Fruit fly (Drosophila melanogaster): ENCODE results near the gene Pdss2.

The Pdss2 gene

dm6 chr3L:21065212-21065902, 37.6 kb downstream of the Pdss2 start, which contains the start of gene CG43072 (continued):
- TF ChIP-seq CG10209 (GFP tag; optimal IDR thresholded peaks at IDR 0.05) (no peak), Eip74EF (GFP tag; optimal IDR thresholded peaks at IDR 0.05) (peak in 1 of 2 experiments; percentile 49), Ets97D (GFP tag; optimal IDR thresholded peaks at IDR 0.05) (no peak), gem (tag; optimal IDR thresholded peaks at IDR 0.05) (no peak), CG34422 (GFP tag; IDR thresholded peaks at IDR 0.05) (no peak), sqz (GFP tag; optimal IDR thresholded peaks at IDR 0.05) (peak; percentile 43), CG12769 (tag; optimal IDR thresholded peaks at IDR 0.05) (peak; percentile 21), CrebB (tag; optimal IDR thresholded peaks at IDR 0.05) (peak; percentile 80), gcm2 (GFP tag; optimal IDR thresholded peaks at IDR 0.05) (no peak), nmo (GFP tag; optimal IDR thresholded peaks at IDR 0.05) (no peak), zen (tag; optimal IDR thresholded peaks at IDR 0.05) (peak; percentile 26), exex (tag; optimal IDR thresholded peaks at IDR 0.05) (peak; percentile 97), Bteb2 (GFP tag; optimal IDR thresholded peaks at IDR 0.05) (no peak), jigr1 (GFP tag; IDR thresholded peaks at IDR 0.05) (no peak), CG15011 (GFP tag; optimal IDR thresholded peaks at IDR 0.05) (no peak), CG7745 (tag; optimal IDR thresholded peaks at IDR 0.05) (no peak), CG5953 (GFP tag; IDR thresholded peaks at IDR 0.05) (no peak), hkb (optimal IDR thresholded peaks at IDR 0.05) (no peak), hkb (GFP tag; IDR thresholded peaks at IDR 0.05) (no peak), CG6813 (GFP tag; optimal IDR thresholded peaks at IDR 0.05) (peak; percentile 66), CG8924 (tag; optimal IDR thresholded peaks at IDR 0.05) (peak; percentile 30), caup (GFP tag; optimal IDR thresholded peaks at IDR 0.05; ENCODE audit: severe bottlenecking) (peak; percentile 55), CG14965 (GFP tag; optimal IDR thresholded peaks at IDR 0.05; ENCODE audit: borderline replicate concordance) (no peak), CG16779 (GFP tag; IDR thresholded peaks at IDR 0.05) (no peak), Asciz (GFP tag; optimal IDR thresholded peaks at IDR 0.05) (peak; percentile 17), CG17359 (tag; optimal IDR thresholded peaks at IDR 0.05) (peak; percentile 9), CG18476 (GFP tag; optimal IDR thresholded peaks at IDR 0.05) (no peak), CG10431 (GFP tag; optimal IDR thresholded peaks at IDR 0.05) (peak; percentile 57), wek (GFP tag; optimal IDR thresholded peaks at IDR 0.05) (peak; percentile 37), Doc3 (GFP tag; IDR thresholded peaks at IDR 0.05; ENCODE audit: partially characterized antibody) (no peak), CG8944 (GFP tag; optimal IDR thresholded peaks at IDR 0.05) (no peak), sug (tag; optimal IDR thresholded peaks at IDR 0.05) (peak; percentile 85), ap (GFP tag; IDR thresholded peaks at IDR 0.05) (no peak), gt (GFP tag; IDR thresholded peaks at IDR 0.05) (no peak), jumu (GFP tag; optimal IDR thresholded peaks at IDR 0.05) (no peak), Sox100B (GFP tag; optimal IDR thresholded peaks at IDR 0.05) (no peak), Lhr (GFP tag; optimal IDR thresholded peaks at IDR 0.05) (no peak), CG10274 (GFP tag; optimal IDR thresholded peaks at IDR 0.05) (peak; percentile 2), CG15696 (tag; optimal IDR thresholded peaks at IDR 0.05) (no peak), nerfin-1 (tag; optimal IDR thresholded peaks at IDR 0.05) (peak; percentile 16), CG6689 (GFP tag; IDR thresholded peaks at IDR 0.05) (no peak), pan (optimal IDR thresholded peaks at IDR 0.05) (no peak), pan (GFP tag; optimal IDR thresholded peaks at IDR 0.05 in 1 of 2, IDR thresholded peaks at IDR 0.05 in 1 of 2) (no peak), fd64A (GFP tag; optimal IDR thresholded peaks at IDR 0.05) (no peak), CG10462 (GFP tag; optimal IDR thresholded peaks at IDR 0.05) (no peak), ab (GFP tag; optimal IDR thresholded peaks at IDR 0.05) (no peak), CG4854 (GFP tag; optimal IDR thresholded peaks at IDR 0.05) (no peak), CG11695 (GFP tag; IDR thresholded peaks at IDR 0.05) (no peak), vfl (GFP tag; optimal IDR thresholded peaks at IDR 0.05) (no peak), maf-S (GFP tag; optimal IDR thresholded peaks at IDR 0.05) (no peak)
